Fruit fly (Drosophila melanogaster): ENCODE data around the gene Pburs.

Pburs gene

DNA sequence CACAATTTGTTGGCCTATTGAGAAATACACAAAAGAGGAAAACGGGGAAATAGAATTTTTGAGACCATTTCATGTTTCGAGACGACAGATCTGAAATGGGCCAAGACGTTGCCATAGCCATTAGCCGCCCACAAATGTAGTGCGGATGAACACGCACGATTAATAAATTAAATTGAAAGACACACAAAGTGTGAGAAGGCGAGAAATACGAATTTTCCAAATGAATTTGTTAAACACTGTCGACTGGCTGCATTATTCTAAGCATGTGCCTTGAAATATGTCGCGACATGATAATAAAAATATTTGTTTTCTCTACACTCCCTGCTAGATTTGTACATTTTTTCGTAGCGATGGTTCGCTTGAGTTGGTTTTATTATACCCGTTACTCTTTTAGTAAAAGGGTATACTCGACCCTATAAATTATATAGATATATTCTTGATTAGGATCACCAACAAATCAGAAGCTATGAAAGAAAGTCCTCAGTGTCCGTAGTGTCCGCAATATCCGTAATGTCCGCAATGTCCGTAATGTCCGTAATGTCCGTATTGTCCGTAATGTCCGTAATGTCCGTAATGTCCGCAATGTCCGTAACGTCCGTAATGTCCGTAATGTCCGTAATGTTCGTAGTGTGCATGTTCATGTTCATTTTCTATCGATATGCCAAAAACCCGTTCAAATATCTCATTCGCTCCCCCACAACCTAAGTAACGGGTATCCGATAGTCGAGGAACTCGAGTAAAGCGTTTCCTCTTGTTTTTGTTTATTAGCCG lies 40.5 kb downstream of the Pburs start (continued):
- TF ChIP-seq Hr78 (GFP tag; optimal IDR thresholded peaks at IDR 0.05) (no peak), Dip2 (GFP tag; IDR thresholded peaks at IDR 0.05) (no peak), CG7839 (tag; optimal IDR thresholded peaks at IDR 0.05) (peak; percentile 71), hbn (GFP tag; IDR thresholded peaks at IDR 0.05; ENCODE audit: partially characterized antibody) (no peak), HLHmδ (GFP tag; optimal IDR thresholded peaks at IDR 0.05) (no peak), CG33557 (GFP tag; optimal IDR thresholded peaks at IDR 0.05) (no peak), C15 (GFP tag; IDR thresholded peaks at IDR 0.05) (no peak), Atf6 (GFP tag; IDR thresholded peaks at IDR 0.05) (peak; percentile 48; the same call in 1 of the 2 replicates), Adf1 (GFP tag; IDR thresholded peaks at IDR 0.05) (no peak), CG4424 (GFP tag; optimal IDR thresholded peaks at IDR 0.05) (peak; percentile 59), gcm (GFP tag; optimal IDR thresholded peaks at IDR 0.05) (no peak), da (GFP tag; optimal IDR thresholded peaks at IDR 0.05) (no peak), phol (tag; optimal IDR thresholded peaks at IDR 0.05) (peak; percentile 66), crol (GFP tag; IDR thresholded peaks at IDR 0.05) (no peak), dmrt11E (tag; optimal IDR thresholded peaks at IDR 0.05) (peak; percentile 25), CG13123 (GFP tag; optimal IDR thresholded peaks at IDR 0.05) (no peak), CG18476 (GFP tag; optimal IDR thresholded peaks at IDR 0.05) (peak; percentile 34), CG12744 (GFP tag; optimal IDR thresholded peaks at IDR 0.05) (no peak), CG12391 (tag; optimal IDR thresholded peaks at IDR 0.05) (no peak), CG17802 (tag; optimal IDR thresholded peaks at IDR 0.05) (no peak), CG4360 (GFP tag; IDR thresholded peaks at IDR 0.05) (0 out of 2 replicates have a peak, but pooled peaks have one; percentile 11), zf30C (GFP tag; optimal IDR thresholded peaks at IDR 0.05) (no peak), Fer2 (tag; optimal IDR thresholded peaks at IDR 0.05) (no peak), CG1233 (GFP tag; optimal IDR thresholded peaks at IDR 0.05) (peak; percentile 23), Vsx1 (GFP tag; optimal IDR thresholded peaks at IDR 0.05) (no peak), tgo (GFP tag; IDR thresholded peaks at IDR 0.05) (0 out of 3 replicates have a peak, but pooled peaks have one; percentile 13), psq (GFP tag; optimal IDR thresholded peaks at IDR 0.05) (no peak), btn (GFP tag; optimal IDR thresholded peaks at IDR 0.05) (no peak), CG6854 (GFP tag; optimal IDR thresholded peaks at IDR 0.05) (no peak), dm (GFP tag; optimal IDR thresholded peaks at IDR 0.05) (no peak), onecut (GFP tag; IDR thresholded peaks at IDR 0.05) (no peak), aop (GFP tag; IDR thresholded peaks at IDR 0.05) (no peak), CG6683 (GFP tag; optimal IDR thresholded peaks at IDR 0.05) (no peak), hth (optimal IDR thresholded peaks at IDR 0.05) (no peak), sob (GFP tag; IDR thresholded peaks at IDR 0.05) (peak; percentile 34; the same call in 1 of the 2 replicates), ATbp (GFP tag; optimal IDR thresholded peaks at IDR 0.05) (no peak), Six4 (GFP tag; optimal IDR thresholded peaks at IDR 0.05) (peak; percentile 33), CG4854 (GFP tag; optimal IDR thresholded peaks at IDR 0.05) (no peak), pfk (GFP tag; optimal IDR thresholded peaks at IDR 0.05) (no peak), CG11085 (GFP tag; IDR thresholded peaks at IDR 0.05) (no peak), CG13424 (tag; optimal IDR thresholded peaks at IDR 0.05) (peak; percentile 32), odd (GFP tag; optimal IDR thresholded peaks at IDR 0.05) (no peak), stc (GFP tag; IDR thresholded peaks at IDR 0.05) (no peak), twi (tag; optimal IDR thresholded peaks at IDR 0.05) (no peak), Dbx (GFP tag; IDR thresholded peaks at IDR 0.05) (no peak), CG16779 (GFP tag; IDR thresholded peaks at IDR 0.05) (no peak), Dref (GFP tag; IDR thresholded peaks at IDR 0.05) (no peak), Ets97D (GFP tag; optimal IDR thresholded peaks at IDR 0.05) (no peak), lov (optimal IDR thresholded peaks at IDR 0.05) (no peak), lov (GFP tag; IDR thresholded peaks at IDR 0.05) (no peak)
